Worm (Caenorhabditis elegans) whole organism, young adult: ENCODE measurements around the gene irld-21.

Source experiments
- Y79H2A.3 ChIP-seq: fragments of 200-800 bp; sonication (Bioruptor generic); conservative IDR thresholded peaks from 2 replicates; pipeline ENCODE4 v1.3.6; 2022; ENCODE audit warnings: missing genetic modification reagents, missing genetic modification characterization, missing compliant biosample characterization
- tlf-1 ChIP-seq: fragments of 200-800 bp; sonication (Bioruptor generic); optimal IDR thresholded peaks from 2 replicates; lab custom pipeline; 2018; ENCODE audit warnings: mild to moderate bottlenecking, missing genetic modification characterization, missing compliant biosample characterization

DNA sequence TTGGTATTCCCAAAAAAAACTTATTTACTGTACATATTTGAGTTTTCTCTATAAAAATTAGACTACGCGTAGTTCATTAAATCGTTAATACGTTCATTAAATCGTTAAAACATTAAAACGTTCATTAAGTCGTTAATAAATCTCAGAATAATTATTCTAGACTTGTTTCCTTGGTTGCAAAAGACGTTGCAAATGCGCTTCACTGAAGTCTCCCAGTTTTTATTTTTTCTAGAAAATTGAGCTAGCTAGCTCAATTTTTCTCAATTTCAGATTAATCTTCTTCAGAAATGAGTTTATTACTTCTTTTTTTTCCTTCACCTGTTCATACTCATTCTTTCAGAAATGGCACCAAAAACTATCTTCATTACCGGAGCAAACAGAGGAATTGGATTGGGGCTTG, 22.8 kb upstream of the irld-21 start:
- TF ChIP-seq tlf-1 (GFP tag; lab: Kevin White, UChicago) (no peak), Y79H2A.3 (no peak)
